Worm (Caenorhabditis elegans) whole organism, early embryonic: ENCODE data around the gene soc-2.

Source experiments
- B0310.2 ChIP-seq: sonication (generic microtip); optimal IDR thresholded peaks from 2 replicates; lab custom pipeline; 2016; ENCODE audit warnings: mild to moderate bottlenecking, missing genetic modification characterization, missing compliant biosample characterization
- F13C5.2 ChIP-seq: sonication (generic microtip); optimal IDR thresholded peaks from 2 replicates; lab custom pipeline; 2017; ENCODE audit warnings: mild to moderate bottlenecking, missing genetic modification characterization, inconsistent platforms, missing compliant biosample characterization
- ama-1 ChIP-seq: fragments of 150-350 bp; optimal IDR thresholded peaks from 2 replicates; lab custom pipeline; 2014
- ceh-13 ChIP-seq: fragments of 200-800 bp; sonication (Bioruptor generic); optimal IDR thresholded peaks from 2 replicates; lab custom pipeline; 2018; ENCODE audit warnings: mild to moderate bottlenecking, missing genetic modification characterization, missing compliant biosample characterization
- flt-1 ChIP-seq: fragments of 200-800 bp; sonication (Bioruptor generic); IDR thresholded peaks from 2 replicates; pipeline ENCODE4 v1.3.6; 2022; ENCODE audit warnings: missing genetic modification characterization, missing compliant biosample characterization
- hmbx-1 ChIP-seq: sonication (generic microtip); optimal IDR thresholded peaks from 2 replicates; lab custom pipeline; 2016; ENCODE audit warnings: mild to moderate bottlenecking, missing genetic modification characterization, missing compliant biosample characterization
- hmg-4 ChIP-seq: fragments of 200-800 bp; sonication (Bioruptor generic); optimal IDR thresholded peaks from 2 replicates; lab custom pipeline; 2018; ENCODE audit warnings: mild to moderate bottlenecking, missing genetic modification characterization, missing compliant biosample characterization
- hnd-1 ChIP-seq: sonication (generic microtip); optimal IDR thresholded peaks from 2 replicates; lab custom pipeline; 2016; ENCODE audit warnings: missing genetic modification characterization, missing compliant biosample characterization
- pes-1 ChIP-seq: fragments of 200-800 bp; sonication (Bioruptor generic); IDR thresholded peaks from 2 replicates; pipeline ENCODE4 v1.3.6; 2022; ENCODE audit warnings: missing genetic modification reagents, missing genetic modification characterization, missing compliant biosample characterization
- sea-1 ChIP-seq: fragments of 200-800 bp; sonication (Bioruptor generic); conservative IDR thresholded peaks from 2 replicates; pipeline ENCODE4 v1.3.6; 2022; ENCODE audit warnings: missing genetic modification characterization, missing compliant biosample characterization
- tbx-11 ChIP-seq: fragments of 200-800 bp; sonication (Bioruptor generic); IDR thresholded peaks from 2 replicates; pipeline ENCODE4 v1.3.6; 2022; ENCODE audit warnings: missing genetic modification characterization, missing compliant biosample characterization
- tbx-37 ChIP-seq: fragments of 200-800 bp; sonication (Bioruptor generic); conservative IDR thresholded peaks from 2 replicates; pipeline ENCODE4 v1.3.6; 2022; ENCODE audit warnings: missing genetic modification reagents, missing genetic modification characterization, missing compliant biosample characterization
- tra-4 ChIP-seq: sonication (generic microtip); optimal IDR thresholded peaks from 2 replicates; lab custom pipeline; 2017; ENCODE audit warnings: missing genetic modification characterization, missing compliant biosample characterization

DNA sequence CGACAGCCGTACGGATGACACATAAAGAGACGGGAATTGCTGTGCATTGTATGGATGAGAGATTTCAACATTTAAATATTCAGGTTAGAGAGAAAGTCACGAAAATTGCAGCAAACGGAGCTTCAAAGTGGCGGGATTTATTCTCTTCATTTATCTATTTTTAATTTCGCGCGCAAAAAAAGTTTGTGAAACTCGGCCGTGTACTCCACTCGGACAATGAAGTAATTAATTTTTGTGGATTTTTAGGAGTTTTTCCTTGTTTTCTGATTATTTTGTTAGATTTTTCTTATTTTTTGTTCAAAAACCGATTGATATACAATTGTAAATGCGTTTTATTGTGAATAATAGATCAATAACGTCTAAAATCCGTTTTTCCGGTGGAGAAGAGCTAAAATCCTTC, 35.8 kb upstream of the soc-2 start:
- TF ChIP-seq tra-4 (tag; lab: Kevin White, UChicago) (no peak), hnd-1 (tag; lab: Kevin White, UChicago) (no peak), ama-1 (no peak), B0310.2 (tag; lab: Kevin White, UChicago) (no peak), tbx-11 (GFP tag; lab: Robert Waterston, UW) (no peak), sea-1 (no peak), flt-1 (GFP tag; lab: Robert Waterston, UW) (no peak), pes-1 (no peak), hmbx-1 (tag; lab: Kevin White, UChicago) (no peak), hmg-4 (GFP tag; lab: Kevin White, UChicago) (no peak), tbx-37 (no peak), ceh-13 (GFP tag; lab: Kevin White, UChicago) (no peak), F13C5.2 (tag; lab: Kevin White, UChicago) (no peak)
